Fruit fly (Drosophila melanogaster) whole organism, embryonic: Measurements from ENCODE around the gene CG14246.

Experiments
- Blimp-1 ChIP-seq: fragments of 200-800 bp; sonication (Bioruptor generic); optimal IDR thresholded peaks from 3 replicates; lab custom pipeline; 2018; ENCODE audit warnings: missing biosample characterization, missing genetic modification characterization, mild to moderate bottlenecking, moderate library complexity, missing genetic modification reagents
- CG10209 ChIP-seq: fragments of 200-800 bp; sonication (Bioruptor generic); optimal IDR thresholded peaks from 3 replicates; lab custom pipeline; 2017; ENCODE audit warnings: missing biosample characterization, mild to moderate bottlenecking, missing genetic modification characterization, missing genetic modification reagents
- CG10654 ChIP-seq: fragments of 200-800 bp; sonication (Bioruptor generic); optimal IDR thresholded peaks from 2 replicates; lab custom pipeline; 2016; ENCODE audit warnings: missing biosample characterization, missing genetic modification characterization
- CG10959 ChIP-seq: fragments of 200-800 bp; sonication (Bioruptor generic); IDR thresholded peaks from 2 replicates; pipeline ENCODE4 v1.3.6; 2022; ENCODE audit warnings: missing biosample characterization, missing genetic modification characterization
- CG11398 ChIP-seq: fragments of 200-800 bp; sonication (Bioruptor generic); optimal IDR thresholded peaks from 2 replicates; lab custom pipeline; 2016; ENCODE audit warnings: missing biosample characterization, missing genetic modification characterization
- CG12219 ChIP-seq: fragments of 200-800 bp; sonication (Bioruptor generic); optimal IDR thresholded peaks from 3 replicates; lab custom pipeline; 2018; ENCODE audit warnings: missing biosample characterization, mild to moderate bottlenecking, missing genetic modification characterization
- CG12391 ChIP-seq: fragments of 200-800 bp; sonication (Bioruptor generic); optimal IDR thresholded peaks from 3 replicates; lab custom pipeline; 2018; ENCODE audit warnings: missing biosample characterization, mild to moderate bottlenecking, missing genetic modification characterization, moderate library complexity
- CG14050 ChIP-seq: fragments of 200-800 bp; sonication (Bioruptor generic); IDR thresholded peaks from 3 replicates; pipeline ENCODE4 v1.3.6; 2022; ENCODE audit warnings: missing biosample characterization, missing genetic modification characterization
- CG15011 ChIP-seq: fragments of 200-800 bp; sonication (Bioruptor generic); optimal IDR thresholded peaks from 3 replicates; lab custom pipeline; 2018; ENCODE audit warnings: missing biosample characterization, mild to moderate bottlenecking, missing genetic modification characterization
- CG15696 ChIP-seq: fragments of 200-800 bp; sonication (Bioruptor generic); optimal IDR thresholded peaks from 2 replicates; lab custom pipeline; 2019; ENCODE audit warnings: missing biosample characterization, mild to moderate bottlenecking, missing genetic modification characterization, moderate library complexity
- CG16813 ChIP-seq: fragments of 200-800 bp; sonication (Bioruptor generic); IDR thresholded peaks from 3 replicates; pipeline ENCODE4 v1.3.6; 2022; ENCODE audit warnings: missing biosample characterization, missing genetic modification characterization; ENCODE audit not compliant: partially characterized antibody
- CG17385 ChIP-seq: fragments of 200-800 bp; sonication (Bioruptor generic); optimal IDR thresholded peaks from 3 replicates; lab custom pipeline; 2018; ENCODE audit warnings: missing biosample characterization, mild to moderate bottlenecking, missing genetic modification characterization
- CG17829 ChIP-seq: fragments of 200-800 bp; optimal IDR thresholded peaks from 2 replicates; lab custom pipeline; 2019; ENCODE audit warnings: missing biosample characterization, mild to moderate bottlenecking, missing genetic modification characterization, moderate library complexity
- CG2889 ChIP-seq: fragments of 200-800 bp; sonication (Bioruptor generic); IDR thresholded peaks from 3 replicates; pipeline ENCODE4 v1.3.6; 2022; ENCODE audit warnings: missing biosample characterization, missing genetic modification characterization
- CG33557 ChIP-seq: fragments of 200-800 bp; sonication (Bioruptor generic); optimal IDR thresholded peaks from 2 replicates; lab custom pipeline; 2019; ENCODE audit warnings: missing biosample characterization, mild to moderate bottlenecking, missing genetic modification characterization, moderate library complexity
- CG3847 ChIP-seq: fragments of 200-800 bp; sonication (Bioruptor generic); IDR thresholded peaks from 2 replicates; pipeline ENCODE4 v1.3.6; 2022; ENCODE audit warnings: missing biosample characterization, missing genetic modification characterization
- CG3995 ChIP-seq: fragments of 200-800 bp; sonication (Bioruptor generic); optimal IDR thresholded peaks from 3 replicates; lab custom pipeline; 2016; ENCODE audit warnings: missing biosample characterization, missing genetic modification characterization
- CG6791 ChIP-seq: fragments of 200-800 bp; sonication (Bioruptor generic); IDR thresholded peaks from 3 replicates; pipeline ENCODE4 v1.3.6; 2022; ENCODE audit warnings: missing biosample characterization, missing genetic modification characterization; ENCODE audit not compliant: partially characterized antibody
- Camta ChIP-seq: fragments of 200-800 bp; sonication (Bioruptor generic); optimal IDR thresholded peaks from 2 replicates; lab custom pipeline; 2016; ENCODE audit warnings: missing biosample characterization, missing genetic modification characterization
- Elba2 ChIP-seq: fragments of 200-800 bp; sonication (Bioruptor generic); optimal IDR thresholded peaks from 3 replicates; lab custom pipeline; 2016; ENCODE audit warnings: missing biosample characterization, missing genetic modification characterization
- Gsc ChIP-seq: fragments of 200-800 bp; sonication (Bioruptor generic); IDR thresholded peaks from 2 replicates; pipeline ENCODE4 v1.3.6; 2022; ENCODE audit warnings: missing biosample characterization, missing genetic modification characterization
- HLH4C ChIP-seq: fragments of 200-800 bp; sonication (Bioruptor generic); IDR thresholded peaks from 3 replicates; pipeline ENCODE4 v1.3.6; 2022; ENCODE audit warnings: missing biosample characterization, missing genetic modification characterization; ENCODE audit not compliant: partially characterized antibody
- MBD-R2 ChIP-seq: fragments of 200-800 bp; sonication (Bioruptor generic); IDR thresholded peaks from 2 replicates; pipeline ENCODE4 v1.3.6; 2022; ENCODE audit warnings: missing biosample characterization, missing genetic modification characterization
- Meics ChIP-seq: fragments of 200-800 bp; sonication (Bioruptor generic); optimal IDR thresholded peaks from 2 replicates; lab custom pipeline; 2017; ENCODE audit warnings: missing biosample characterization, mild to moderate bottlenecking, missing genetic modification characterization
- Mrtf ChIP-seq: fragments of 200-800 bp; sonication (Bioruptor generic); IDR thresholded peaks from 3 replicates; pipeline ENCODE4 v1.3.6; 2022; ENCODE audit warnings: missing biosample characterization, missing genetic modification characterization
- Nf-YC ChIP-seq: fragments of 200-800 bp; optimal IDR thresholded peaks from 3 replicates; lab custom pipeline; 2019; ENCODE audit warnings: missing biosample characterization, mild to moderate bottlenecking, missing genetic modification characterization, moderate library complexity
- Opbp ChIP-seq: fragments of 200-800 bp; sonication (Bioruptor generic); IDR thresholded peaks from 3 replicates; pipeline ENCODE4 v1.3.6; 2022; ENCODE audit warnings: missing biosample characterization, missing genetic modification characterization; ENCODE audit not compliant: partially characterized antibody
- Pdp1 ChIP-seq, 2 experiments: fragments of 200-800 bp; sonication (Bioruptor generic); optimal IDR thresholded peaks; 3 replicates each; lab custom pipeline; 2016; ENCODE audit warnings: missing biosample characterization in 2 of 2, missing genetic modification characterization in 2 of 2, mild to moderate bottlenecking in 1 of 2, moderate library complexity in 1 of 2
- Rfx ChIP-seq: fragments of 200-800 bp; sonication (Bioruptor generic); IDR thresholded peaks from 2 replicates; pipeline ENCODE4 v1.3.6; 2022; ENCODE audit warnings: missing biosample characterization, missing genetic modification characterization
- ab ChIP-seq: fragments of 200-800 bp; sonication (Bioruptor generic); optimal IDR thresholded peaks from 2 replicates; lab custom pipeline; 2016; ENCODE audit warnings: missing biosample characterization, missing genetic modification characterization
- bigmax ChIP-seq: fragments of 200-800 bp; sonication (Bioruptor generic); optimal IDR thresholded peaks from 2 replicates; lab custom pipeline; 2018; ENCODE audit warnings: missing biosample characterization, mild to moderate bottlenecking, missing genetic modification characterization
- br ChIP-seq: fragments of >200 bp; optimal IDR thresholded peaks from 2 replicates; lab custom pipeline; 2017
- bsh ChIP-seq, 2 experiments: fragments of 200-800 bp; sonication (Bioruptor generic); optimal IDR thresholded peaks; 2 replicates each; lab custom pipeline; 2017 to 2018; ENCODE audit warnings: mild to moderate bottlenecking in 2 of 2, missing biosample characterization in 2 of 2, missing genetic modification characterization in 2 of 2, moderate library complexity in 1 of 2
- chinmo ChIP-seq: fragments of 200-800 bp; sonication (Bioruptor generic); IDR thresholded peaks from 4 replicates; pipeline ENCODE4 v1.3.6; 2022; ENCODE audit warnings: missing biosample characterization, missing genetic modification characterization; ENCODE audit not compliant: partially characterized antibody
- exex ChIP-seq: fragments of 200-800 bp; sonication (Bioruptor generic); optimal IDR thresholded peaks from 4 replicates; lab custom pipeline; 2018; ENCODE audit warnings: missing biosample characterization, mild to moderate bottlenecking, missing genetic modification characterization, moderate library complexity
- fru ChIP-seq: fragments of >200 bp; optimal IDR thresholded peaks from 2 replicates; lab custom pipeline; 2017
- fu2 ChIP-seq: fragments of 200-800 bp; sonication (Bioruptor generic); optimal IDR thresholded peaks from 2 replicates; lab custom pipeline; 2016; ENCODE audit warnings: missing biosample characterization, missing genetic modification characterization
- gcm ChIP-seq: fragments of 200-800 bp; sonication (Bioruptor generic); optimal IDR thresholded peaks from 2 replicates; lab custom pipeline; 2019; ENCODE audit warnings: missing biosample characterization, mild to moderate bottlenecking, missing genetic modification characterization, moderate library complexity
- gfzf ChIP-seq: fragments of 200-800 bp; sonication (Bioruptor generic); optimal IDR thresholded peaks from 2 replicates; lab custom pipeline; 2016; ENCODE audit warnings: missing biosample characterization, mild to moderate bottlenecking, missing genetic modification characterization, moderate library complexity
- ind ChIP-seq: fragments of 200-800 bp; sonication (Bioruptor generic); optimal IDR thresholded peaks from 3 replicates; lab custom pipeline; 2016; ENCODE audit warnings: missing biosample characterization, missing genetic modification characterization
- insv ChIP-seq, 2 experiments: fragments of 200-800 bp; sonication (Bioruptor generic); optimal IDR thresholded peaks; 3 replicates each; lab custom pipeline; 2016 to 2018; ENCODE audit warnings: missing biosample characterization in 2 of 2, missing genetic modification characterization in 2 of 2
- jing ChIP-seq: fragments of 200-800 bp; sonication (Bioruptor generic); optimal IDR thresholded peaks from 2 replicates; lab custom pipeline; 2018; ENCODE audit warnings: missing biosample characterization, mild to moderate bottlenecking, missing genetic modification characterization
- kay ChIP-seq: fragments of 200-800 bp; sonication (Bioruptor generic); optimal IDR thresholded peaks from 2 replicates; lab custom pipeline; 2016; ENCODE audit warnings: missing biosample characterization, missing genetic modification characterization
- lov ChIP-seq, 2 experiments: fragments of 200-800 bp in 1 of 2; fragments of >200 bp in 1 of 2; sonication (Bioruptor generic) in 1 of 2; IDR thresholded peaks in 1 of 2; optimal IDR thresholded peaks in 1 of 2; 2 replicates in 1 of 2; 3 replicates in 1 of 2; pipeline versions ENCODE4 v1.3.6 to Lab custom; 2017 to 2022; ENCODE audit warnings: missing biosample characterization in 1 of 2, missing genetic modification characterization in 1 of 2
- mld ChIP-seq: fragments of 200-800 bp; sonication (Bioruptor generic); IDR thresholded peaks from 3 replicates; pipeline ENCODE4 v1.3.6; 2022; ENCODE audit warnings: missing biosample characterization, missing genetic modification characterization; ENCODE audit not compliant: partially characterized antibody
- nau ChIP-seq: fragments of 200-800 bp; sonication (Bioruptor generic); optimal IDR thresholded peaks from 3 replicates; lab custom pipeline; 2017; ENCODE audit warnings: missing biosample characterization, mild to moderate bottlenecking, missing genetic modification characterization, missing genetic modification reagents
- sc ChIP-seq, 3 experiments: fragments of >200 bp in 2 of 3; fragments of 200-800 bp in 1 of 3; sonication (Bioruptor generic) in 1 of 3; optimal IDR thresholded peaks; 2 replicates in 2 of 3; 3 replicates in 1 of 3; lab custom pipeline; 2017; ENCODE audit warnings: mild to moderate bottlenecking in 1 of 3, missing biosample characterization in 1 of 3, missing genetic modification characterization in 1 of 3, missing genetic modification reagents in 1 of 3
- seq ChIP-seq: fragments of 200-800 bp; sonication (Bioruptor generic); IDR thresholded peaks from 2 replicates; pipeline ENCODE4 v1.3.6; 2022; ENCODE audit warnings: missing biosample characterization, missing genetic modification characterization
- sisA ChIP-seq: fragments of 200-800 bp; sonication (Bioruptor generic); IDR thresholded peaks from 2 replicates; pipeline ENCODE4 v1.3.6; 2022; ENCODE audit warnings: missing biosample characterization, missing genetic modification characterization
- zfh2 ChIP-seq: fragments of 200-800 bp; sonication (Bioruptor generic); optimal IDR thresholded peaks from 2 replicates; lab custom pipeline; 2016; ENCODE audit warnings: missing biosample characterization, missing genetic modification characterization

The CG14246 gene

dm6 chr3R:26717864-26718263 lies 9.2 kb upstream of the CG14246 start, which contains the start of gene Yif1 (continued):
- no peak for TF ChIP-seq bsh (GFP tag; optimal IDR thresholded peaks at IDR 0.05; lab: Kevin White, UChicago)
- no peak for TF ChIP-seq sisA
- TF ChIP-seq CG3995: peak; percentile 50
- TF ChIP-seq gfzf (GFP tag; lab: Kevin White, UChicago): peak; percentile 53
- TF ChIP-seq CG15696 (tag; lab: Kevin White, UChicago): no peak
- TF ChIP-seq CG11398: no peak
- TF ChIP-seq ind (GFP tag; lab: Kevin White, UChicago): no peak
- no peak for TF ChIP-seq gcm (GFP tag; lab: Kevin White, UChicago)
- TF ChIP-seq CG2889: no peak
- TF ChIP-seq Camta (GFP tag; lab: Kevin White, UChicago): no peak
- TF ChIP-seq CG14050 (GFP tag; lab: Robert Waterston, UW): no peak
- no peak for TF ChIP-seq CG10959
- TF ChIP-seq exex: no peak
- no peak for TF ChIP-seq CG3847 (GFP tag; lab: Robert Waterston, UW)
- no peak for TF ChIP-seq Mrtf (GFP tag; lab: Robert Waterston, UW)
- TF ChIP-seq jing (GFP tag; lab: Kevin White, UChicago): no peak
- peak; percentile 16; the same call in 1 of the 2 replicates for TF ChIP-seq MBD-R2 (GFP tag; lab: Robert Waterston, UW)
- TF ChIP-seq insv (GFP tag; optimal IDR thresholded peaks at IDR 0.05; lab: Kevin White, UChicago): no peak
- TF ChIP-seq kay (GFP tag; lab: Kevin White, UChicago): no peak
- no peak for TF ChIP-seq bigmax (GFP tag; lab: Kevin White, UChicago)
- no peak for TF ChIP-seq Gsc (GFP tag; lab: Robert Waterston, UW)
- no peak for TF ChIP-seq lov (optimal IDR thresholded peaks at IDR 0.05; lab: Kevin White, UChicago)
- no peak for TF ChIP-seq lov (GFP tag; IDR thresholded peaks at IDR 0.05; lab: Robert Waterston, UW)
- no peak for TF ChIP-seq br (lab: Kevin White, UChicago)
- peak; percentile 6; the same call in 1 of the 2 replicates for TF ChIP-seq Rfx (GFP tag; lab: Robert Waterston, UW)
- no peak for TF ChIP-seq sc (optimal IDR thresholded peaks at IDR 0.05; lab: Kevin White, UChicago)
- no peak for TF ChIP-seq sc (GFP tag; optimal IDR thresholded peaks at IDR 0.05; lab: Kevin White, UChicago)
- no peak for TF ChIP-seq CG6791 (GFP tag; lab: Robert Waterston, UW)
- no peak for TF ChIP-seq Meics
- no peak for TF ChIP-seq CG33557 (GFP tag; lab: Kevin White, UChicago)
- no peak for TF ChIP-seq chinmo (GFP tag; lab: Robert Waterston, UW)
- no peak for TF ChIP-seq CG10209 (GFP tag; lab: Kevin White, UChicago)
- TF ChIP-seq CG10654 (GFP tag; lab: Kevin White, UChicago): no peak
- TF ChIP-seq nau (GFP tag; lab: Kevin White, UChicago): no peak

- TF ChIP-seq fu2 (GFP tag; lab: Kevin White, UChicago) (no peak), CG17829 (tag; lab: Kevin White, UChicago) (peak; percentile 48), zfh2 (GFP tag; lab: Kevin White, UChicago) (no peak), ab (GFP tag; lab: Kevin White, UChicago) (no peak), CG16813 (GFP tag; lab: Robert Waterston, UW) (peak; percentile 88), CG15011 (GFP tag; lab: Kevin White, UChicago) (no peak), fru (lab: Kevin White, UChicago) (no peak), Nf-YC (tag; lab: Kevin White, UChicago) (peak; percentile 65), Pdp1 (GFP tag; optimal IDR thresholded peaks at IDR 0.05; lab: Kevin White, UChicago) (peak in 1 of 2 experiments; percentile 51), mld (GFP tag; lab: Robert Waterston, UW) (0 out of 3 replicates have a peak, but pooled peaks have one; percentile 16), CG17385 (GFP tag; lab: Kevin White, UChicago) (no peak), CG12219 (GFP tag; lab: Kevin White, UChicago) (no peak), CG12391 (tag; lab: Kevin White, UChicago) (peak; percentile 9), Opbp (GFP tag; lab: Robert Waterston, UW) (peak; percentile 87), seq (no peak), HLH4C (GFP tag; lab: Robert Waterston, UW) (peak; percentile 79), Elba2 (GFP tag; lab: Kevin White, UChicago) (peak; percentile 84), Blimp-1 (GFP tag; lab: Kevin White, UChicago) (no peak)
Measured at dm6 chr3R:26724977-26725612, 2.0 kb upstream of the CG14246 start, which contains the start of gene CG6420. Gene CG6420, minus strand, starts transcription at chr3R:26725216.
